Worm (Caenorhabditis elegans): ENCODE data around the gene F29B9.5.

- TF ChIP-seq dmd-4 (tag; optimal IDR thresholded peaks at IDR 0.05) = no peak
- no peak for TF ChIP-seq unc-55 (GFP tag; optimal IDR thresholded peaks at IDR 0.05)
- TF ChIP-seq unc-39 (tag; optimal IDR thresholded peaks at IDR 0.05) = no peak
- TF ChIP-seq nhr-25 (tag; optimal IDR thresholded peaks at IDR 0.05) = no peak
- no peak for TF ChIP-seq nhr-237 (tag; optimal IDR thresholded peaks at IDR 0.05)
- TF ChIP-seq lin-11 (tag; optimal IDR thresholded peaks at IDR 0.05) = no peak
- no peak for TF ChIP-seq ama-1 (optimal IDR thresholded peaks at IDR 0.05)
- no peak for TF ChIP-seq lin-13 (GFP tag; optimal IDR thresholded peaks at IDR 0.05)
- no peak for TF ChIP-seq ztf-11 (tag; optimal IDR thresholded peaks at IDR 0.05)
Measured at ce11 chrIV:4647385-4647784, 4.8 kb upstream of the F29B9.5 start, which contains the start of gene F29B9.8.

Measured in whole organism, L2 larva.